Fruit fly (Drosophila melanogaster) whole organism, embryonic: Measurements from ENCODE around the gene Tmlh.

Experiments
- Asciz ChIP-seq: fragments of 200-800 bp; sonication (Bioruptor generic); optimal IDR thresholded peaks from 2 replicates; lab custom pipeline; 2017; ENCODE audit warnings: missing biosample characterization, mild to moderate bottlenecking, missing genetic modification characterization, missing genetic modification reagents
- Blimp-1 ChIP-seq: fragments of 200-800 bp; sonication (Bioruptor generic); optimal IDR thresholded peaks from 3 replicates; lab custom pipeline; 2018; ENCODE audit warnings: missing biosample characterization, missing genetic modification characterization, mild to moderate bottlenecking, moderate library complexity, missing genetic modification reagents
- CG11398 ChIP-seq: fragments of 200-800 bp; sonication (Bioruptor generic); optimal IDR thresholded peaks from 2 replicates; lab custom pipeline; 2016; ENCODE audit warnings: missing biosample characterization, missing genetic modification characterization
- CG11723 ChIP-seq: fragments of 200-800 bp; sonication (Bioruptor generic); optimal IDR thresholded peaks from 2 replicates; lab custom pipeline; 2017; ENCODE audit warnings: missing biosample characterization, mild to moderate bottlenecking, missing genetic modification characterization
- CG12659 ChIP-seq: fragments of 200-800 bp; sonication (Bioruptor generic); optimal IDR thresholded peaks from 3 replicates; lab custom pipeline; 2017; ENCODE audit warnings: mild to moderate bottlenecking, missing biosample characterization, missing genetic modification reagents, missing genetic modification characterization
- CG13424 ChIP-seq: fragments of 200-800 bp; sonication (Bioruptor generic); optimal IDR thresholded peaks from 2 replicates; lab custom pipeline; 2019; ENCODE audit warnings: missing biosample characterization, mild to moderate bottlenecking, missing genetic modification characterization, moderate library complexity
- CG14667 ChIP-seq: fragments of 200-800 bp; sonication (Bioruptor generic); IDR thresholded peaks from 2 replicates; pipeline ENCODE4 v1.3.6; 2022; ENCODE audit warnings: missing biosample characterization, missing genetic modification characterization
- CG15269 ChIP-seq: fragments of 200-800 bp; sonication (Bioruptor generic); optimal IDR thresholded peaks from 2 replicates; lab custom pipeline; 2018; ENCODE audit warnings: missing biosample characterization, mild to moderate bottlenecking, missing genetic modification characterization, moderate library complexity
- CG16815 ChIP-seq: fragments of 200-800 bp; sonication (Bioruptor generic); optimal IDR thresholded peaks from 3 replicates; lab custom pipeline; 2017; ENCODE audit warnings: missing biosample characterization, mild to moderate bottlenecking, missing genetic modification characterization
- CG17912 ChIP-seq: fragments of 200-800 bp; sonication (Bioruptor generic); optimal IDR thresholded peaks from 2 replicates; lab custom pipeline; 2018; ENCODE audit warnings: missing biosample characterization, mild to moderate bottlenecking, missing genetic modification characterization
- CG2678 ChIP-seq: fragments of 200-800 bp; sonication (Bioruptor generic); optimal IDR thresholded peaks from 3 replicates; lab custom pipeline; 2019; ENCODE audit warnings: missing biosample characterization, mild to moderate bottlenecking, missing genetic modification characterization, moderate library complexity
- CG4617 ChIP-seq: fragments of 200-800 bp; sonication (Bioruptor generic); optimal IDR thresholded peaks from 3 replicates; lab custom pipeline; 2016; ENCODE audit warnings: missing biosample characterization, missing genetic modification characterization, borderline replicate concordance
- CG4854 ChIP-seq: fragments of 200-800 bp; sonication (Bioruptor generic); optimal IDR thresholded peaks from 2 replicates; lab custom pipeline; 2016; ENCODE audit warnings: missing biosample characterization, missing genetic modification characterization, inconsistent platforms
- CG6654 ChIP-seq: fragments of 200-800 bp; sonication (Bioruptor generic); optimal IDR thresholded peaks from 2 replicates; lab custom pipeline; 2017; ENCODE audit warnings: missing biosample characterization, mild to moderate bottlenecking, missing genetic modification characterization
- CG6689 ChIP-seq: fragments of 200-800 bp; sonication (Bioruptor generic); IDR thresholded peaks from 2 replicates; pipeline ENCODE4 v1.3.6; 2022; ENCODE audit warnings: missing biosample characterization, missing genetic modification characterization
- CG7556 ChIP-seq: fragments of 200-800 bp; sonication (Bioruptor generic); optimal IDR thresholded peaks from 2 replicates; lab custom pipeline; 2017; ENCODE audit warnings: missing biosample characterization, mild to moderate bottlenecking, missing genetic modification characterization
- CG7839 ChIP-seq: fragments of 200-800 bp; sonication (Bioruptor generic); optimal IDR thresholded peaks from 3 replicates; lab custom pipeline; 2018; ENCODE audit warnings: missing biosample characterization, mild to moderate bottlenecking, missing genetic modification characterization, moderate library complexity
- CG8281 ChIP-seq: fragments of 200-800 bp; sonication (Bioruptor generic); optimal IDR thresholded peaks from 2 replicates; lab custom pipeline; 2018; ENCODE audit warnings: missing biosample characterization, mild to moderate bottlenecking, missing genetic modification characterization, moderate library complexity
- CoRest ChIP-seq: fragments of 200-800 bp; sonication (Bioruptor generic); optimal IDR thresholded peaks from 3 replicates; lab custom pipeline; 2018; ENCODE audit warnings: missing biosample characterization, mild to moderate bottlenecking, missing genetic modification characterization, moderate library complexity
- Deaf1 ChIP-seq: fragments of 200-800 bp; optimal IDR thresholded peaks from 3 replicates; lab custom pipeline; 2019; ENCODE audit warnings: missing biosample characterization, mild to moderate bottlenecking, missing genetic modification characterization, moderate library complexity
- HmgD ChIP-seq: fragments of 200-800 bp; sonication (Bioruptor generic); optimal IDR thresholded peaks from 3 replicates; lab custom pipeline; 2016; ENCODE audit warnings: missing biosample characterization, missing genetic modification characterization
- Hr78 ChIP-seq, 2 experiments: fragments of 200-800 bp in 1 of 2; fragments of >200 bp in 1 of 2; sonication (Bioruptor generic) in 1 of 2; optimal IDR thresholded peaks; 2 replicates each; lab custom pipeline; 2017 to 2019; ENCODE audit warnings: missing biosample characterization in 2 of 2, missing genetic modification characterization in 2 of 2, mild to moderate bottlenecking in 1 of 2, moderate library complexity in 1 of 2
- Max ChIP-seq: fragments of 200-800 bp; sonication (Bioruptor generic); optimal IDR thresholded peaks from 2 replicates; lab custom pipeline; 2016; ENCODE audit warnings: missing biosample characterization, mild to moderate bottlenecking, missing genetic modification characterization
- Nf-YB ChIP-seq: fragments of 200-800 bp; sonication (Bioruptor generic); optimal IDR thresholded peaks from 3 replicates; lab custom pipeline; 2019; ENCODE audit warnings: missing biosample characterization, mild to moderate bottlenecking, missing genetic modification characterization, moderate library complexity
- Nf-YC ChIP-seq: fragments of 200-800 bp; optimal IDR thresholded peaks from 3 replicates; lab custom pipeline; 2019; ENCODE audit warnings: missing biosample characterization, mild to moderate bottlenecking, missing genetic modification characterization, moderate library complexity
- Sox100B ChIP-seq: fragments of 200-800 bp; sonication (Bioruptor generic); optimal IDR thresholded peaks from 3 replicates; lab custom pipeline; 2018; ENCODE audit warnings: missing biosample characterization, mild to moderate bottlenecking, missing genetic modification characterization
- Sox102F ChIP-seq: fragments of 200-800 bp; sonication (Bioruptor generic); optimal IDR thresholded peaks from 2 replicates; lab custom pipeline; 2018; ENCODE audit warnings: missing biosample characterization, mild to moderate bottlenecking, missing genetic modification characterization, moderate library complexity
- aop ChIP-seq: fragments of 200-800 bp; sonication (Bioruptor generic); IDR thresholded peaks from 2 replicates; pipeline ENCODE4 v1.3.6; 2022; ENCODE audit warnings: missing biosample characterization, missing genetic modification characterization
- bbx ChIP-seq: fragments of 200-800 bp; sonication (Bioruptor generic); IDR thresholded peaks from 2 replicates; pipeline ENCODE4 v1.3.6; 2022; ENCODE audit warnings: missing biosample characterization, missing genetic modification characterization; ENCODE audit not compliant: partially characterized antibody
- cg ChIP-seq: fragments of 200-800 bp; sonication (Bioruptor generic); optimal IDR thresholded peaks from 3 replicates; lab custom pipeline; 2019; ENCODE audit warnings: missing biosample characterization, mild to moderate bottlenecking, missing genetic modification characterization, moderate library complexity
- chif ChIP-seq, 2 experiments: fragments of 200-800 bp; sonication (Bioruptor generic); optimal IDR thresholded peaks; 3 replicates each; lab custom pipeline; 2016; ENCODE audit warnings: missing biosample characterization in 2 of 2, missing genetic modification characterization in 2 of 2
- dmrt99B ChIP-seq: fragments of 200-800 bp; sonication (Bioruptor generic); optimal IDR thresholded peaks from 2 replicates; lab custom pipeline; 2018; ENCODE audit warnings: missing biosample characterization, mild to moderate bottlenecking, missing genetic modification characterization, moderate library complexity
- dysf ChIP-seq: fragments of 200-800 bp; sonication (Bioruptor generic); IDR thresholded peaks from 3 replicates; pipeline ENCODE4 v1.3.6; 2022; ENCODE audit warnings: missing biosample characterization, missing genetic modification characterization
- gem ChIP-seq: fragments of 200-800 bp; sonication (Bioruptor generic); optimal IDR thresholded peaks from 2 replicates; lab custom pipeline; 2019; ENCODE audit warnings: missing biosample characterization, mild to moderate bottlenecking, missing genetic modification characterization, moderate library complexity
- grau ChIP-seq: fragments of 200-800 bp; optimal IDR thresholded peaks from 3 replicates; lab custom pipeline; 2019; ENCODE audit warnings: missing biosample characterization, mild to moderate bottlenecking, missing genetic modification characterization, moderate library complexity
- grn ChIP-seq: fragments of 200-800 bp; sonication (Bioruptor generic); optimal IDR thresholded peaks from 3 replicates; lab custom pipeline; 2017; ENCODE audit warnings: missing biosample characterization, missing genetic modification characterization
- gt ChIP-seq: fragments of 200-800 bp; sonication (Bioruptor generic); IDR thresholded peaks from 2 replicates; pipeline ENCODE4 v1.3.6; 2022; ENCODE audit warnings: missing biosample characterization, missing genetic modification characterization
- insv ChIP-seq, 2 experiments: fragments of 200-800 bp; sonication (Bioruptor generic); optimal IDR thresholded peaks; 3 replicates each; lab custom pipeline; 2016 to 2018; ENCODE audit warnings: missing biosample characterization in 2 of 2, missing genetic modification characterization in 2 of 2
- ken ChIP-seq: fragments of 200-800 bp; sonication (Bioruptor generic); IDR thresholded peaks from 3 replicates; pipeline ENCODE4 v1.3.6; 2022; ENCODE audit warnings: missing biosample characterization, missing genetic modification characterization
- pan ChIP-seq, 4 experiments: fragments of >200 bp in 3 of 4; fragments of 200-800 bp in 1 of 4; sonication (Bioruptor generic) in 1 of 4; optimal IDR thresholded peaks in 3 of 4; IDR thresholded peaks in 1 of 4; 2 replicates each; pipeline versions ENCODE4 v1.3.6 to Lab custom; 2017 to 2022; ENCODE audit warnings: missing biosample characterization in 2 of 4, missing genetic modification characterization in 2 of 4, mixed read lengths in 1 of 4
- psq ChIP-seq: fragments of 200-800 bp; sonication (Bioruptor generic); optimal IDR thresholded peaks from 2 replicates; lab custom pipeline; 2017; ENCODE audit warnings: missing biosample characterization, missing genetic modification characterization
- sc ChIP-seq, 3 experiments: fragments of >200 bp in 2 of 3; fragments of 200-800 bp in 1 of 3; sonication (Bioruptor generic) in 1 of 3; optimal IDR thresholded peaks; 2 replicates in 2 of 3; 3 replicates in 1 of 3; lab custom pipeline; 2017; ENCODE audit warnings: mild to moderate bottlenecking in 1 of 3, missing biosample characterization in 1 of 3, missing genetic modification characterization in 1 of 3, missing genetic modification reagents in 1 of 3
- sim ChIP-seq: fragments of 200-800 bp; sonication (Bioruptor generic); IDR thresholded peaks from 2 replicates; pipeline ENCODE4 v1.3.6; 2022; ENCODE audit warnings: missing biosample characterization, missing genetic modification characterization
- tna ChIP-seq: fragments of 200-800 bp; sonication (Bioruptor generic); IDR thresholded peaks from 2 replicates; pipeline ENCODE4 v1.3.6; 2022; ENCODE audit warnings: missing biosample characterization, missing genetic modification characterization; ENCODE audit not compliant: partially characterized antibody
- twi ChIP-seq: fragments of 200-800 bp; optimal IDR thresholded peaks from 2 replicates; lab custom pipeline; 2019; ENCODE audit warnings: missing biosample characterization, mild to moderate bottlenecking, missing genetic modification characterization, moderate library complexity
- wek ChIP-seq: fragments of 200-800 bp; sonication (Bioruptor generic); optimal IDR thresholded peaks from 3 replicates; lab custom pipeline; 2018; ENCODE audit warnings: missing biosample characterization, mild to moderate bottlenecking, missing genetic modification characterization, moderate library complexity

The Tmlh gene

dm6 chr3R:20407771-20408315 lies at the start of gene Tmlh, which contains the start of gene eIF3g2:
Gene Tmlh (minus strand): TSS chr3R:20407871.
Gene eIF3g2 (plus strand): TSS chr3R:20408265.
- TF ChIP-seq twi (tag; lab: Kevin White, UChicago) (no peak), CG14667 (no peak), chif (GFP tag; optimal IDR thresholded peaks at IDR 0.05; lab: Kevin White, UChicago) (no peak), HmgD (GFP tag; lab: Kevin White, UChicago) (no peak), Blimp-1 (GFP tag; lab: Kevin White, UChicago) (no peak), grau (tag; lab: Kevin White, UChicago) (no peak), Hr78 (GFP tag; optimal IDR thresholded peaks at IDR 0.05; lab: Kevin White, UChicago) (no peak), dysf (no peak), CG16815 (no peak), dmrt99B (no peak), Max (GFP tag; lab: Kevin White, UChicago) (no peak), CG17912 (GFP tag; lab: Kevin White, UChicago) (no peak), gt (GFP tag; lab: Robert Waterston, UW) (no peak), wek (GFP tag; lab: Kevin White, UChicago) (no peak), tna (GFP tag; lab: Robert Waterston, UW) (no peak), cg (GFP tag; lab: Kevin White, UChicago) (no peak), ken (GFP tag; lab: Robert Waterston, UW) (no peak), CG6689 (GFP tag; lab: Robert Waterston, UW) (no peak), pan (optimal IDR thresholded peaks at IDR 0.05; lab: Kevin White, UChicago) (no peak), pan (GFP tag; optimal IDR thresholded peaks at IDR 0.05 in 1 of 2, IDR thresholded peaks at IDR 0.05 in 1 of 2) (no peak), insv (GFP tag; optimal IDR thresholded peaks at IDR 0.05; lab: Kevin White, UChicago) (no peak)

- TF ChIP-seq Deaf1 (tag; lab: Kevin White, UChicago): peak; percentile 97
- TF ChIP-seq CG8281 (tag; lab: Kevin White, UChicago): no peak
- TF ChIP-seq aop (GFP tag; lab: Robert Waterston, UW): no peak
- TF ChIP-seq Asciz: no peak
- peak; percentile 68 for TF ChIP-seq Nf-YB (GFP tag; lab: Kevin White, UChicago)
- peak; percentile 93 for TF ChIP-seq Nf-YC
- peak; percentile 50 for TF ChIP-seq CG6654 (GFP tag; lab: Kevin White, UChicago)
- no peak for TF ChIP-seq sc (optimal IDR thresholded peaks at IDR 0.05; lab: Kevin White, UChicago)
- no peak for TF ChIP-seq sc (GFP tag; optimal IDR thresholded peaks at IDR 0.05; lab: Kevin White, UChicago)
These were observed 41.8 kb upstream of the Tmlh start for dm6 chr3R:20449487-20449886.

dm6 chr3R:20422092-20422491 lies 14.4 kb upstream of the Tmlh start:
- TF ChIP-seq CG11398 (GFP tag; lab: Kevin White, UChicago): no peak
- TF ChIP-seq CG11723 (GFP tag; lab: Kevin White, UChicago): no peak
- TF ChIP-seq CG12659: peak; percentile 13
- no peak for TF ChIP-seq Nf-YC
- peak; percentile 7 for TF ChIP-seq Sox102F (GFP tag; lab: Kevin White, UChicago)
- TF ChIP-seq CG15269 (tag; lab: Kevin White, UChicago): peak; percentile 24
- no peak for TF ChIP-seq CG4854 (GFP tag; lab: Kevin White, UChicago)
- TF ChIP-seq sim: no peak
- TF ChIP-seq grn (GFP tag; lab: Kevin White, UChicago): no peak
- peak; percentile 29 for TF ChIP-seq CG7839
- no peak for TF ChIP-seq psq (GFP tag; lab: Kevin White, UChicago)
- peak; percentile 6 for TF ChIP-seq CoRest (tag; lab: Kevin White, UChicago)
- TF ChIP-seq CG7556 (GFP tag; lab: Kevin White, UChicago): peak; percentile 50
- TF ChIP-seq Sox100B (GFP tag; lab: Kevin White, UChicago): peak; percentile 2
- TF ChIP-seq CG13424 (tag; lab: Kevin White, UChicago): peak; percentile 32
- TF ChIP-seq gem (tag; lab: Kevin White, UChicago): peak; percentile 54
- TF ChIP-seq CG6689 (GFP tag; lab: Robert Waterston, UW): 0 out of 2 replicates have a peak, but pooled peaks have one; percentile 5
- TF ChIP-seq CG4617 (GFP tag; lab: Kevin White, UChicago): no peak
- peak; percentile 58 for TF ChIP-seq CG2678 (tag; lab: Kevin White, UChicago)
- no peak for TF ChIP-seq bbx (GFP tag; lab: Robert Waterston, UW)
